Fruit fly (Drosophila melanogaster) whole organism, prepupa: ENCODE measurements around the gene Clk.

Source experiments
- CG11902 ChIP-seq: fragments of 200-800 bp; sonication (Bioruptor generic); optimal IDR thresholded peaks from 3 replicates; lab custom pipeline; 2016; ENCODE audit warnings: missing biosample characterization, missing genetic modification characterization
- CG16779 ChIP-seq: fragments of 200-800 bp; sonication (Bioruptor generic); optimal IDR thresholded peaks from 3 replicates; lab custom pipeline; 2017; ENCODE audit warnings: missing biosample characterization, mild to moderate bottlenecking, missing genetic modification characterization
- CG34406 ChIP-seq: fragments of 200-800 bp; sonication (Bioruptor generic); optimal IDR thresholded peaks from 3 replicates; lab custom pipeline; 2016; ENCODE audit warnings: missing biosample characterization, missing genetic modification characterization
- CG6276 ChIP-seq: fragments of 200-800 bp; sonication (Bioruptor generic); optimal IDR thresholded peaks from 2 replicates; lab custom pipeline; 2017; ENCODE audit warnings: missing biosample characterization, mild to moderate bottlenecking, missing genetic modification characterization
- CG6808 ChIP-seq: fragments of 200-800 bp; sonication (Bioruptor generic); optimal IDR thresholded peaks from 3 replicates; lab custom pipeline; 2017; ENCODE audit warnings: missing biosample characterization, missing genetic modification characterization, mild to moderate bottlenecking, moderate library complexity, missing genetic modification reagents
- Smox ChIP-seq: fragments of 200-800 bp; sonication (Bioruptor generic); optimal IDR thresholded peaks from 3 replicates; lab custom pipeline; 2016; ENCODE audit warnings: missing biosample characterization, missing genetic modification characterization
- fd85E ChIP-seq: fragments of 200-800 bp; sonication (Bioruptor generic); optimal IDR thresholded peaks from 3 replicates; lab custom pipeline; 2016; ENCODE audit warnings: missing biosample characterization, missing genetic modification characterization
- fkh ChIP-seq: fragments of 200-800 bp; sonication (Bioruptor generic); optimal IDR thresholded peaks from 3 replicates; lab custom pipeline; 2017; ENCODE audit warnings: missing biosample characterization, mild to moderate bottlenecking, missing genetic modification characterization, moderate library complexity

DNA sequence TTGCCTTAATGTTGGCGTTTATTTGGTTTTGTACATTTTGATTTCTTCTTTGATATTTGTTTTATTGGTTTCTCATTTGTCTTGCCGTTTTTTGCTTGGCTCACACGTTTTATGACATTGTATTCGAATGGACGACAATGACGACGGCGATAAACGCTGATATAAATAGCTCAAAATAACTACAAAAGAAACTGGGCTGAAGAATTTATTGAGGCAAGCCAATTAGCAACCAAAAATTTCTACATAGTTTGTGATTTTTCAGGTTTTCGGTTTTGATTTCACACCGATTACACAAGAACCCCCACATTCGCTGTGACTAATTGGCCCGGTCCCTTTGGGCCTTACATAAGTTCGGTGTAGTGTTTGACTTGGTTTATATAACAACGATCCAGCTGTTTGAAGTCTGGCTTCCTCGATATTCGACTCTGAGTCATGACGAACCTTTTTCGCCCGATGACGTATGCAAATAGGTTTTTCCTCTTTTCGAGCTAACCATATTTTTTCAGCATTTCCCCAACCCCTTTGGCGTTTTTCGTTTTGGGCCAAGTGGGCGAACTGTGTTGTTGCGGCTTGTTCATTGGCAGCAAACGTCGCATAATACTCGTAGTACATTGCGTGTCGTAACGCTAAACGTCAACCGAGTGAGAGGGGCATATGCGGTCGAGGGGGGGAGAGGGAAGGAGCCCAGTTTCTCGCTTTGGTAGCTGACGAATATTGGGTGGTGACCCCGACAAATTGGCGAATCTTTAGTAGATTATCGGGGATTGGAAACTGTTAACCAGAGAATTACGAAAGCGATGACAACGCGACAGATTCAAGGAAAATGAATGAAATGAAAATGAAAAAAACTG, 32.4 kb upstream of the Clk start:
- TF ChIP-seq CG6808 (GFP tag; lab: Kevin White, UChicago) (no peak), fd85E (GFP tag; lab: Kevin White, UChicago) (no peak), fkh (GFP tag; lab: Kevin White, UChicago) (no peak), CG16779 (no peak), CG34406 (GFP tag; lab: Kevin White, UChicago) (no peak), CG6276 (no peak), Smox (no peak), CG11902 (no peak)
